Worm (Caenorhabditis elegans) whole organism, L1 larva: ENCODE data around the gene C27B7.6.

Experiments
- C04F5.9 ChIP-seq: sonication (generic microtip); optimal IDR thresholded peaks from 2 replicates; lab custom pipeline; 2016; ENCODE audit warnings: missing genetic modification characterization, missing compliant biosample characterization
- C16A3.4 ChIP-seq: fragments of 150-350 bp; optimal IDR thresholded peaks from 2 replicates; lab custom pipeline; 2014; ENCODE audit warnings: missing biosample characterization, missing genetic modification characterization
- F16B12.6 ChIP-seq: fragments of 150-350 bp; optimal IDR thresholded peaks from 2 replicates; lab custom pipeline; 2014; ENCODE audit warnings: missing biosample characterization, missing genetic modification characterization
- Y116A8C.19 ChIP-seq: sonication (generic microtip); optimal IDR thresholded peaks from 2 replicates; lab custom pipeline; 2016; ENCODE audit warnings: missing compliant biosample characterization, missing genetic modification characterization, borderline replicate concordance
- aha-1 ChIP-seq: fragments of 150-350 bp; optimal IDR thresholded peaks from 2 replicates; lab custom pipeline; 2014; ENCODE audit warnings: missing biosample characterization, missing genetic modification characterization
- blmp-1 ChIP-seq: fragments of 150-350 bp; optimal IDR thresholded peaks from 2 replicates; lab custom pipeline; 2014; ENCODE audit warnings: missing biosample characterization, missing genetic modification characterization
- ceh-63 ChIP-seq: fragments of 200-800 bp; sonication (Bioruptor generic); optimal IDR thresholded peaks from 2 replicates; lab custom pipeline; 2018; ENCODE audit warnings: mild to moderate bottlenecking, missing genetic modification characterization, missing compliant biosample characterization
- ceh-88 ChIP-seq: fragments of 200-800 bp; sonication (Bioruptor generic); IDR thresholded peaks from 2 replicates; pipeline ENCODE4 v1.3.6; 2022; ENCODE audit warnings: missing genetic modification characterization, missing compliant biosample characterization
- ceh-90 ChIP-seq: sonication (generic microtip); optimal IDR thresholded peaks from 2 replicates; lab custom pipeline; 2016; ENCODE audit warnings: missing genetic modification characterization, missing compliant biosample characterization
- dpl-1 ChIP-seq, 3 experiments: fragments of 150-350 bp in 2 of 3; sonication (generic microtip) in 1 of 3; optimal IDR thresholded peaks; 2 replicates each; lab custom pipeline; 2014 to 2017; ENCODE audit warnings: missing biosample characterization in 3 of 3, missing genetic modification characterization in 3 of 3, missing genetic modification reagents in 3 of 3
- efl-1 ChIP-seq, 4 experiments: fragments of 150-350 bp; optimal IDR thresholded peaks in 3 of 4; peaks in 1 of 4; 1 replicate in 1 of 4; 2 replicates in 3 of 4; lab custom pipeline; 2014; ENCODE audit warnings: missing biosample characterization in 2 of 4, missing genetic modification characterization in 2 of 4, missing genetic modification reagents in 2 of 4
- elt-3 ChIP-seq, 6 experiments: fragments of 150-350 bp in 1 of 6; sonication (generic microtip); optimal IDR thresholded peaks; 2 replicates each; lab custom pipeline; 2017 to 2018; ENCODE audit warnings: missing biosample characterization in 6 of 6, missing genetic modification characterization in 6 of 6, inconsistent platforms in 1 of 6
- fkh-4 ChIP-seq: sonication (generic microtip); optimal IDR thresholded peaks from 2 replicates; lab custom pipeline; 2016; ENCODE audit warnings: missing compliant biosample characterization, missing genetic modification characterization, borderline replicate concordance
- fkh-8 ChIP-seq: sonication (generic microtip); optimal IDR thresholded peaks from 2 replicates; lab custom pipeline; 2016; ENCODE audit warnings: mild to moderate bottlenecking, missing genetic modification characterization, missing compliant biosample characterization
- hlh-17 ChIP-seq: fragments of 200-800 bp; sonication (Bioruptor generic); optimal IDR thresholded peaks from 2 replicates; lab custom pipeline; 2018; ENCODE audit warnings: missing genetic modification characterization, mild to moderate bottlenecking, missing compliant biosample characterization, moderate library complexity, borderline replicate concordance
- hpl-2 ChIP-seq: fragments of 150-350 bp; optimal IDR thresholded peaks from 2 replicates; lab custom pipeline; 2014; ENCODE audit warnings: missing biosample characterization, missing genetic modification reagents, missing genetic modification characterization
- irx-1 ChIP-seq: sonication (generic microtip); optimal IDR thresholded peaks from 2 replicates; lab custom pipeline; 2016; ENCODE audit warnings: missing genetic modification characterization, missing compliant biosample characterization
- isw-1 ChIP-seq: fragments of 200-800 bp; sonication (Bioruptor generic); IDR thresholded peaks from 2 replicates; pipeline ENCODE4 v1.3.6; 2022; ENCODE audit warnings: missing genetic modification characterization, missing compliant biosample characterization
- jun-1 ChIP-seq: fragments of 150-350 bp; optimal IDR thresholded peaks from 2 replicates; lab custom pipeline; 2014; ENCODE audit warnings: missing biosample characterization, missing genetic modification reagents, missing genetic modification characterization
- lin-13 ChIP-seq: fragments of 150-350 bp; optimal IDR thresholded peaks from 2 replicates; lab custom pipeline; 2014; ENCODE audit warnings: missing biosample characterization, missing genetic modification reagents, missing genetic modification characterization
- lin-14 ChIP-seq: fragments of 200-800 bp; sonication (Bioruptor generic); optimal IDR thresholded peaks from 2 replicates; lab custom pipeline; 2018; ENCODE audit warnings: mild to moderate bottlenecking, missing genetic modification characterization, moderate library complexity, missing compliant biosample characterization
- lin-15B ChIP-seq: fragments of 150-350 bp; sonication (generic microtip); optimal IDR thresholded peaks from 3 replicates; lab custom pipeline; 2014; ENCODE audit warnings: missing biosample characterization, missing genetic modification characterization
- lin-35 ChIP-seq, 2 experiments: fragments of 150-350 bp; optimal IDR thresholded peaks; 2 replicates each; lab custom pipeline; 2014; ENCODE audit warnings: missing biosample characterization in 2 of 2, missing genetic modification characterization in 2 of 2, missing genetic modification reagents in 2 of 2
- lin-39 ChIP-seq: fragments of 150-350 bp; optimal IDR thresholded peaks from 2 replicates; lab custom pipeline; 2014; ENCODE audit warnings: missing biosample characterization, missing genetic modification reagents, missing genetic modification characterization
- mab-9 ChIP-seq: fragments of 200-800 bp; sonication (Bioruptor generic); IDR thresholded peaks from 2 replicates; pipeline ENCODE4 v1.3.6; 2022; ENCODE audit warnings: missing genetic modification reagents, missing genetic modification characterization, missing compliant biosample characterization
- mef-2 ChIP-seq: fragments of 150-350 bp; optimal IDR thresholded peaks from 2 replicates; lab custom pipeline; 2014; ENCODE audit warnings: missing biosample characterization, missing genetic modification characterization
- mep-1 ChIP-seq: fragments of 150-350 bp; optimal IDR thresholded peaks from 2 replicates; lab custom pipeline; 2014; ENCODE audit warnings: missing biosample characterization, missing genetic modification characterization
- nhr-12 ChIP-seq: sonication (generic microtip); optimal IDR thresholded peaks from 2 replicates; lab custom pipeline; 2017; ENCODE audit warnings: missing biosample characterization, missing genetic modification characterization
- nhr-19 ChIP-seq: fragments of 200-800 bp; sonication (Bioruptor generic); conservative IDR thresholded peaks from 2 replicates; pipeline ENCODE4 v1.3.6; 2022; ENCODE audit warnings: missing genetic modification characterization, missing compliant biosample characterization
- nhr-20 ChIP-seq: sonication (generic microtip); optimal IDR thresholded peaks from 2 replicates; lab custom pipeline; 2016; ENCODE audit warnings: mild to moderate bottlenecking, missing genetic modification characterization, missing compliant biosample characterization
- nhr-237 ChIP-seq: fragments of 150-350 bp; optimal IDR thresholded peaks from 2 replicates; lab custom pipeline; 2014; ENCODE audit warnings: missing biosample characterization, missing genetic modification characterization
- nhr-28 ChIP-seq: fragments of 150-350 bp; optimal IDR thresholded peaks from 2 replicates; lab custom pipeline; 2014; ENCODE audit warnings: missing biosample characterization, missing genetic modification characterization
- nhr-47 ChIP-seq: sonication (generic microtip); optimal IDR thresholded peaks from 2 replicates; lab custom pipeline; 2016; ENCODE audit warnings: mild to moderate bottlenecking, missing genetic modification characterization, moderate library complexity, missing compliant biosample characterization
- nhr-77 ChIP-seq: fragments of 150-350 bp; optimal IDR thresholded peaks from 2 replicates; lab custom pipeline; 2014; ENCODE audit warnings: missing biosample characterization, missing genetic modification characterization
- nhr-90 ChIP-seq: sonication (generic microtip); optimal IDR thresholded peaks from 2 replicates; lab custom pipeline; 2016; ENCODE audit warnings: mild to moderate bottlenecking, missing genetic modification characterization, missing compliant biosample characterization; ENCODE audit not compliant: poor library complexity
- pag-3 ChIP-seq: sonication (generic microtip); optimal IDR thresholded peaks from 2 replicates; lab custom pipeline; 2017; ENCODE audit warnings: missing genetic modification characterization, mild to moderate bottlenecking, missing compliant biosample characterization, antibody characterized with exemption, borderline replicate concordance; ENCODE audit not compliant: insufficient read depth
- rnt-1 ChIP-seq: sonication (generic microtip); optimal IDR thresholded peaks from 2 replicates; lab custom pipeline; 2016; ENCODE audit warnings: mild to moderate bottlenecking, missing genetic modification characterization, moderate library complexity, missing compliant biosample characterization
- snpc-4 ChIP-seq: fragments of 150-350 bp; optimal IDR thresholded peaks from 2 replicates; lab custom pipeline; 2014; ENCODE audit warnings: missing biosample characterization, missing genetic modification characterization
- sptf-1 ChIP-seq: fragments of 150-350 bp; optimal IDR thresholded peaks from 2 replicates; lab custom pipeline; 2014; ENCODE audit warnings: missing biosample characterization, missing genetic modification characterization
- tlp-1 ChIP-seq: fragments of 150-350 bp; optimal IDR thresholded peaks from 2 replicates; lab custom pipeline; 2014; ENCODE audit warnings: missing biosample characterization, missing genetic modification characterization
- unc-30 ChIP-seq: sonication (generic microtip); optimal IDR thresholded peaks from 2 replicates; lab custom pipeline; 2017; ENCODE audit warnings: missing biosample characterization, missing genetic modification characterization
- unc-62 ChIP-seq: fragments of 150-350 bp; optimal IDR thresholded peaks from 2 replicates; lab custom pipeline; 2014; ENCODE audit warnings: missing biosample characterization, missing genetic modification reagents, missing genetic modification characterization
- unc-86 ChIP-seq: sonication (generic microtip); optimal IDR thresholded peaks from 2 replicates; lab custom pipeline; 2016; ENCODE audit warnings: missing genetic modification characterization, missing compliant biosample characterization
- vab-15 ChIP-seq: sonication (generic microtip); optimal IDR thresholded peaks from 2 replicates; lab custom pipeline; 2017; ENCODE audit warnings: missing genotype, mild to moderate bottlenecking, missing genetic modification characterization, missing compliant biosample characterization
- zip-4 ChIP-seq: fragments of 200-800 bp; sonication (Bioruptor generic); optimal IDR thresholded peaks from 2 replicates; lab custom pipeline; 2018; ENCODE audit warnings: mild to moderate bottlenecking, missing genetic modification characterization, moderate library complexity, missing compliant biosample characterization
- ztf-11 ChIP-seq, 2 experiments: sonication (generic microtip); optimal IDR thresholded peaks; 2 replicates each; lab custom pipeline; 2016 to 2017; ENCODE audit warnings: missing genetic modification characterization in 2 of 2, missing biosample characterization in 1 of 2, missing compliant biosample characterization in 1 of 2

C27B7.6 gene

ce11 chrIV:8869624-8870023, 36.5 kb downstream of the C27B7.6 start, which contains the start of gene npp-23 (continued):
- TF ChIP-seq lin-13 (GFP tag; lab: Kevin White, UChicago), result peak; percentile 15
- no peak for TF ChIP-seq ztf-11 (tag; optimal IDR thresholded peaks at IDR 0.05; lab: Kevin White, UChicago)
- TF ChIP-seq Y116A8C.19 (tag; lab: Kevin White, UChicago), result no peak
- peak; percentile 58 for TF ChIP-seq rnt-1 (tag; lab: Kevin White, UChicago)
- no peak for TF ChIP-seq ceh-88 (GFP tag; lab: Robert Waterston, UW)
- TF ChIP-seq mef-2 (tag; lab: Kevin White, UChicago), result no peak
- no peak for TF ChIP-seq nhr-28
- no peak for TF ChIP-seq mab-9
- TF ChIP-seq nhr-19 (GFP tag; lab: Robert Waterston, UW), result peak; percentile 54
- TF ChIP-seq tlp-1 (tag; lab: Kevin White, UChicago), result no peak
- TF ChIP-seq nhr-237, result no peak
- no peak for TF ChIP-seq fkh-8 (tag; lab: Kevin White, UChicago)
- no peak; the same call in 1 of the 2 replicates for TF ChIP-seq isw-1 (GFP tag; lab: Robert Waterston, UW)
- TF ChIP-seq, all 84 proteins: peak for 26

ce11 chrIV:8867562-8867961, 38.6 kb downstream of the C27B7.6 start:
- no peak for TF ChIP-seq tlp-1 (tag; lab: Kevin White, UChicago)
- no peak for TF ChIP-seq hlh-17 (GFP tag; lab: Kevin White, UChicago)
- TF ChIP-seq nhr-20 (tag; lab: Kevin White, UChicago), result peak; percentile 4
- no peak for TF ChIP-seq nhr-237
- TF ChIP-seq nhr-47 (tag; lab: Kevin White, UChicago), result no peak
- TF ChIP-seq fkh-8 (tag; lab: Kevin White, UChicago), result no peak
- TF ChIP-seq sptf-1 (tag; lab: Kevin White, UChicago), result no peak
- TF ChIP-seq elt-3 (tag; optimal IDR thresholded peaks at IDR 0.05; lab: Kevin White, UChicago), result peak in 1 of 6 experiments; percentile 61
- peak in 1 of 2 experiments; percentile 63 for TF ChIP-seq lin-35 (GFP tag; optimal IDR thresholded peaks at IDR 0.05; lab: Kevin White, UChicago)
- TF ChIP-seq efl-1 (optimal IDR thresholded peaks at IDR 0.05; lab: Kevin White, UChicago), result no peak
- peak in 1 of 2 experiments; percentile 63 for TF ChIP-seq efl-1 (GFP tag; optimal IDR thresholded peaks at IDR 0.05 in 1 of 2; lab: Kevin White, UChicago)
- TF ChIP-seq jun-1, result no peak
- TF ChIP-seq mef-2 (tag; lab: Kevin White, UChicago), result no peak
- TF ChIP-seq mab-9, result no peak
- no peak for TF ChIP-seq vab-15 (tag; lab: Kevin White, UChicago)
- peak; percentile 11 for TF ChIP-seq blmp-1 (tag; lab: Kevin White, UChicago)
- TF ChIP-seq unc-30, result no peak
- TF ChIP-seq lin-15B (tag; lab: Kevin White, UChicago), result no peak
- TF ChIP-seq ceh-63 (GFP tag; lab: Kevin White, UChicago), result no peak
- TF ChIP-seq pag-3 (tag; lab: Kevin White, UChicago), result no peak
- TF ChIP-seq hpl-2, result no peak
- no peak for TF ChIP-seq aha-1

- TF ChIP-seq elt-3 (tag; optimal IDR thresholded peaks at IDR 0.05; lab: Kevin White, UChicago) (peak in 1 of 6 experiments; percentile 58), sptf-1 (tag; lab: Kevin White, UChicago) (no peak), nhr-90 (tag; lab: Kevin White, UChicago) (peak; percentile 57), hlh-17 (GFP tag; lab: Kevin White, UChicago) (no peak), nhr-237 (no peak), C16A3.4 (peak; percentile 31), snpc-4 (tag; lab: Kevin White, UChicago) (no peak), isw-1 (GFP tag; lab: Robert Waterston, UW) (no peak), nhr-28 (no peak), unc-30 (no peak), unc-62 (GFP tag; lab: Kevin White, UChicago) (no peak), nhr-77 (tag; lab: Kevin White, UChicago) (peak; percentile 34), Y116A8C.19 (tag; lab: Kevin White, UChicago) (no peak), fkh-4 (no peak), mef-2 (tag; lab: Kevin White, UChicago) (no peak), mep-1 (peak; percentile 77), F16B12.6 (no peak), ceh-63 (GFP tag; lab: Kevin White, UChicago) (no peak), tlp-1 (tag; lab: Kevin White, UChicago) (no peak), nhr-12 (tag; lab: Kevin White, UChicago) (no peak), lin-14 (GFP tag; lab: Kevin White, UChicago) (peak; percentile 97), C04F5.9 (tag; lab: Kevin White, UChicago) (no peak), pag-3 (tag; lab: Kevin White, UChicago) (no peak), ceh-90 (tag; lab: Kevin White, UChicago) (no peak), lin-39 (tag; lab: Kevin White, UChicago) (no peak), unc-86 (tag; lab: Kevin White, UChicago) (no peak), zip-4 (GFP tag; lab: Kevin White, UChicago) (no peak), hpl-2 (no peak), dpl-1 (GFP tag; optimal IDR thresholded peaks at IDR 0.05; lab: Kevin White, UChicago) (peak; percentile 51 to 64 (median 56)), irx-1 (tag; lab: Kevin White, UChicago) (no peak)
Observed at ce11 chrIV:8866092-8866491, 40.1 kb downstream of the C27B7.6 start.
